Worm (Caenorhabditis elegans) whole organism, young adult: Measurements from ENCODE around the gene sre-43.
A peak's percentile ranks its signal among the peaks of the same experiment; 100 is the strongest.

Experiments used
- B0336.3 ChIP-seq: fragments of 200-800 bp; sonication (Bioruptor generic); IDR thresholded peaks from 2 replicates; pipeline ENCODE4 v1.3.6; 2022; ENCODE audit warnings: missing genetic modification characterization, missing compliant biosample characterization
- C17E4.6 ChIP-seq: fragments of 200-800 bp; sonication (Bioruptor generic); IDR thresholded peaks from 2 replicates; pipeline ENCODE4 v1.3.6; 2022; ENCODE audit warnings: missing genetic modification reagents, missing genetic modification characterization, missing compliant biosample characterization
- F10E7.11 ChIP-seq: sonication (generic microtip); optimal IDR thresholded peaks from 2 replicates; lab custom pipeline; 2017; ENCODE audit warnings: mild to moderate bottlenecking, missing genetic modification characterization, moderate library complexity, missing compliant biosample characterization
- F22D6.2 ChIP-seq: sonication (generic microtip); optimal IDR thresholded peaks from 2 replicates; lab custom pipeline; 2016; ENCODE audit warnings: mild to moderate bottlenecking, missing genetic modification characterization, missing compliant biosample characterization
- F23B12.7 ChIP-seq: sonication (generic microtip); optimal IDR thresholded peaks from 2 replicates; lab custom pipeline; 2017; ENCODE audit warnings: missing genetic modification characterization, mild to moderate bottlenecking, missing compliant biosample characterization, antibody characterized with exemption, moderate library complexity; ENCODE audit not compliant: insufficient read depth
- F33H1.4 ChIP-seq: fragments of 200-800 bp; sonication (Bioruptor generic); IDR thresholded peaks from 2 replicates; pipeline ENCODE4 v1.3.6; 2022; ENCODE audit warnings: missing genetic modification reagents, missing genetic modification characterization, missing compliant biosample characterization
- F39B2.1 ChIP-seq: fragments of 200-800 bp; sonication (Bioruptor generic); IDR thresholded peaks from 2 replicates; pipeline ENCODE4 v1.3.6; 2022; ENCODE audit warnings: missing genetic modification reagents, missing genetic modification characterization, missing compliant biosample characterization
- F49E8.2 ChIP-seq: sonication (generic microtip); optimal IDR thresholded peaks from 3 replicates; lab custom pipeline; 2017; ENCODE audit warnings: missing genetic modification characterization, mild to moderate bottlenecking, missing compliant biosample characterization, antibody characterized with exemption, moderate library complexity; ENCODE audit not compliant: insufficient read depth
- Y53G8AR.9 ChIP-seq: fragments of 200-800 bp; sonication (Bioruptor generic); conservative IDR thresholded peaks from 2 replicates; pipeline ENCODE4 v1.3.6; 2022; ENCODE audit warnings: missing genetic modification reagents, missing genetic modification characterization, missing compliant biosample characterization
- Y67H2A.10 ChIP-seq: fragments of 200-800 bp; sonication (Bioruptor generic); conservative IDR thresholded peaks from 2 replicates; pipeline ENCODE4 v1.3.6; 2022; ENCODE audit warnings: missing genetic modification reagents, missing genetic modification characterization, missing compliant biosample characterization
- aptf-2 ChIP-seq: fragments of 200-800 bp; sonication (Bioruptor generic); conservative IDR thresholded peaks from 2 replicates; pipeline ENCODE4 v1.3.6; 2022; ENCODE audit warnings: missing genetic modification reagents, missing genetic modification characterization, missing compliant biosample characterization
- atf-7 ChIP-seq: sonication (generic microtip); optimal IDR thresholded peaks from 2 replicates; lab custom pipeline; 2017; ENCODE audit warnings: mild to moderate bottlenecking, missing genetic modification characterization, missing compliant biosample characterization
- athp-1 ChIP-seq: sonication (generic microtip); optimal IDR thresholded peaks from 2 replicates; lab custom pipeline; 2017; ENCODE audit warnings: mild to moderate bottlenecking, missing genetic modification characterization, missing compliant biosample characterization
- attf-3 ChIP-seq: fragments of 200-800 bp; sonication (Bioruptor generic); conservative IDR thresholded peaks from 2 replicates; pipeline ENCODE4 v1.3.6; 2022; ENCODE audit warnings: missing genetic modification reagents, missing genetic modification characterization, missing compliant biosample characterization
- ccch-3 ChIP-seq: fragments of 200-800 bp; sonication (Bioruptor generic); optimal IDR thresholded peaks from 2 replicates; lab custom pipeline; 2018; ENCODE audit warnings: mild to moderate bottlenecking, missing genetic modification characterization, missing compliant biosample characterization
- cebp-1 ChIP-seq, 2 experiments: fragments of 200-800 bp in 1 of 2; sonication (Bioruptor generic) in 1 of 2; sonication (generic microtip) in 1 of 2; IDR thresholded peaks in 1 of 2; optimal IDR thresholded peaks in 1 of 2; 2 replicates each; pipeline versions ENCODE4 v1.3.6 to Lab custom; 2017 to 2022; ENCODE audit warnings: missing compliant biosample characterization in 2 of 2, missing genetic modification characterization in 2 of 2, mild to moderate bottlenecking in 1 of 2, missing genetic modification reagents in 1 of 2, moderate library complexity in 1 of 2
- ceh-27 ChIP-seq: fragments of 200-800 bp; sonication (Bioruptor generic); optimal IDR thresholded peaks from 2 replicates; lab custom pipeline; 2018; ENCODE audit warnings: mild to moderate bottlenecking, missing genetic modification characterization, moderate library complexity, missing compliant biosample characterization
- ceh-79 ChIP-seq: sonication (generic microtip); optimal IDR thresholded peaks from 2 replicates; lab custom pipeline; 2017; ENCODE audit warnings: mild to moderate bottlenecking, missing genetic modification characterization, missing compliant biosample characterization
- ceh-91 ChIP-seq: fragments of 200-800 bp; sonication (Bioruptor generic); IDR thresholded peaks from 2 replicates; pipeline ENCODE4 v1.3.6; 2022; ENCODE audit warnings: missing genetic modification reagents, missing genetic modification characterization, missing compliant biosample characterization
- chd-7 ChIP-seq: sonication (generic microtip); optimal IDR thresholded peaks from 2 replicates; lab custom pipeline; 2016; ENCODE audit warnings: mild to moderate bottlenecking, missing genetic modification characterization, moderate library complexity, missing compliant biosample characterization
- die-1 ChIP-seq: sonication (generic microtip); optimal IDR thresholded peaks from 2 replicates; lab custom pipeline; 2016; ENCODE audit warnings: missing genotype, mild to moderate bottlenecking, missing genetic modification characterization, missing compliant biosample characterization
- egl-44 ChIP-seq: fragments of 200-800 bp; sonication (Bioruptor generic); IDR thresholded peaks from 2 replicates; pipeline ENCODE4 v1.3.6; 2022; ENCODE audit warnings: missing genetic modification reagents, missing genetic modification characterization, missing compliant biosample characterization
- hlh-12 ChIP-seq: sonication (generic microtip); optimal IDR thresholded peaks from 2 replicates; lab custom pipeline; 2016; ENCODE audit warnings: missing genetic modification characterization, missing compliant biosample characterization
- hlh-26 ChIP-seq: fragments of 200-800 bp; sonication (Bioruptor generic); conservative IDR thresholded peaks from 2 replicates; pipeline ENCODE4 v1.3.6; 2022; ENCODE audit warnings: missing genetic modification reagents, missing genetic modification characterization, missing compliant biosample characterization
- let-526 ChIP-seq: fragments of 200-800 bp; sonication (Bioruptor generic); IDR thresholded peaks from 2 replicates; pipeline ENCODE4 v1.3.6; 2022; ENCODE audit warnings: missing genetic modification reagents, missing genetic modification characterization, missing compliant biosample characterization
- let-607 ChIP-seq, 2 experiments: fragments of 200-800 bp in 1 of 2; sonication (Bioruptor generic) in 1 of 2; sonication (generic microtip) in 1 of 2; optimal IDR thresholded peaks; 2 replicates each; lab custom pipeline; 2016 to 2018; ENCODE audit warnings: mild to moderate bottlenecking in 2 of 2, missing compliant biosample characterization in 2 of 2, missing genetic modification characterization in 2 of 2, moderate library complexity in 2 of 2, missing genotype in 1 of 2
- lin-26 ChIP-seq: fragments of 200-800 bp; sonication (Bioruptor generic); IDR thresholded peaks from 2 replicates; pipeline ENCODE4 v1.3.6; 2022; ENCODE audit warnings: missing genetic modification reagents, missing genetic modification characterization, missing compliant biosample characterization
- lin-40 ChIP-seq: sonication (generic microtip); optimal IDR thresholded peaks from 2 replicates; lab custom pipeline; 2016; ENCODE audit warnings: missing genetic modification characterization, mild to moderate bottlenecking, missing compliant biosample characterization, missing genotype, missing genetic modification reagents
- lin-54 ChIP-seq: fragments of 200-800 bp; sonication (Bioruptor generic); optimal IDR thresholded peaks from 2 replicates; lab custom pipeline; 2018; ENCODE audit warnings: mild to moderate bottlenecking, missing genetic modification characterization, missing compliant biosample characterization
- lir-1 ChIP-seq: fragments of 200-800 bp; sonication (Bioruptor generic); conservative IDR thresholded peaks from 2 replicates; pipeline ENCODE4 v1.3.6; 2022; ENCODE audit warnings: missing genetic modification reagents, missing genetic modification characterization, missing compliant biosample characterization
- lsl-1 ChIP-seq: fragments of 200-800 bp; sonication (Bioruptor generic); optimal IDR thresholded peaks from 2 replicates; lab custom pipeline; 2018; ENCODE audit warnings: mild to moderate bottlenecking, missing genetic modification characterization, moderate library complexity, missing compliant biosample characterization
- madf-3 ChIP-seq: fragments of 200-800 bp; sonication (Bioruptor generic); IDR thresholded peaks from 2 replicates; pipeline ENCODE4 v1.3.6; 2022; ENCODE audit warnings: missing genetic modification reagents, missing genetic modification characterization, missing compliant biosample characterization
- madf-6 ChIP-seq: fragments of 200-800 bp; sonication (Bioruptor generic); IDR thresholded peaks from 2 replicates; pipeline ENCODE4 v1.3.6; 2022; ENCODE audit warnings: missing genetic modification reagents, missing genetic modification characterization, missing compliant biosample characterization
- mxl-1 ChIP-seq: sonication (generic microtip); optimal IDR thresholded peaks from 2 replicates; lab custom pipeline; 2016; ENCODE audit warnings: missing genetic modification characterization, missing compliant biosample characterization
- nfya-2 ChIP-seq: fragments of 200-800 bp; sonication (Bioruptor generic); IDR thresholded peaks from 2 replicates; pipeline ENCODE4 v1.3.6; 2022; ENCODE audit warnings: missing genetic modification reagents, missing genetic modification characterization, missing compliant biosample characterization
- nhr-90 ChIP-seq: sonication (generic microtip); optimal IDR thresholded peaks from 2 replicates; lab custom pipeline; 2016; ENCODE audit warnings: missing genotype, mild to moderate bottlenecking, missing genetic modification characterization, missing compliant biosample characterization
- pha-4 ChIP-seq: fragments of 150-350 bp; sonication (generic microtip); optimal IDR thresholded peaks from 2 replicates; lab custom pipeline; 2014; ENCODE audit warnings: missing biosample characterization, missing genetic modification reagents, missing genetic modification characterization
- rec-8 ChIP-seq, 2 experiments: sonication (generic microtip); optimal IDR thresholded peaks; 2 replicates each; lab custom pipeline; 2016; ENCODE audit warnings: mild to moderate bottlenecking in 2 of 2, missing genetic modification characterization in 2 of 2, missing genetic modification reagents in 2 of 2, missing genotype in 2 of 2, missing biosample characterization in 1 of 2, missing compliant biosample characterization in 1 of 2, moderate library complexity in 1 of 2
- sdz-38 ChIP-seq: sonication (generic microtip); optimal IDR thresholded peaks from 2 replicates; lab custom pipeline; 2016; ENCODE audit warnings: missing genotype, missing genetic modification characterization, missing compliant biosample characterization
- snpc-1.1 ChIP-seq: sonication (generic microtip); optimal IDR thresholded peaks from 2 replicates; lab custom pipeline; 2017; ENCODE audit warnings: missing genetic modification characterization, mild to moderate bottlenecking, missing compliant biosample characterization, antibody characterized with exemption, moderate library complexity, missing genotype, missing genetic modification reagents; ENCODE audit not compliant: insufficient read depth
- snpc-3.4 ChIP-seq: sonication (generic microtip); optimal IDR thresholded peaks from 2 replicates; lab custom pipeline; 2017; ENCODE audit warnings: missing genetic modification characterization, mild to moderate bottlenecking, missing compliant biosample characterization, antibody characterized with exemption, moderate library complexity, missing genotype, missing genetic modification reagents
- snpc-4 ChIP-seq, 5 experiments: fragments of 150-350 bp in 1 of 5; sonication (generic microtip) in 4 of 5; optimal IDR thresholded peaks; 2 replicates each; lab custom pipeline; 2014 to 2018; ENCODE audit warnings: missing genetic modification characterization in 5 of 5, missing biosample characterization in 3 of 5, antibody characterized with exemption in 2 of 5, mild to moderate bottlenecking in 2 of 5, missing compliant biosample characterization in 2 of 5, missing genotype in 2 of 5, moderate library complexity in 2 of 5, missing genetic modification reagents in 1 of 5
- somi-1 ChIP-seq: fragments of 200-800 bp; sonication (Bioruptor generic); optimal IDR thresholded peaks from 2 replicates; lab custom pipeline; 2018; ENCODE audit warnings: mild to moderate bottlenecking, missing genetic modification characterization, missing compliant biosample characterization
- sptf-2 ChIP-seq: fragments of 200-800 bp; sonication (Bioruptor generic); optimal IDR thresholded peaks from 2 replicates; lab custom pipeline; 2018; ENCODE audit warnings: mild to moderate bottlenecking, missing genetic modification characterization, missing compliant biosample characterization
- ztf-22 ChIP-seq: fragments of 200-800 bp; sonication (Bioruptor generic); optimal IDR thresholded peaks from 2 replicates; lab custom pipeline; 2018; ENCODE audit warnings: mild to moderate bottlenecking, missing genetic modification characterization, moderate library complexity, missing compliant biosample characterization
- ztf-25 ChIP-seq: fragments of 200-800 bp; sonication (Bioruptor generic); IDR thresholded peaks from 2 replicates; pipeline ENCODE4 v1.3.6; 2022; ENCODE audit warnings: missing genetic modification reagents, missing genetic modification characterization, missing compliant biosample characterization
- ztf-26 ChIP-seq: sonication (generic microtip); optimal IDR thresholded peaks from 2 replicates; lab custom pipeline; 2017; ENCODE audit warnings: missing genetic modification characterization, missing compliant biosample characterization

Gene sre-43

ce11 chrII:14018192-14018591, 49.3 kb upstream of the sre-43 start (continued):
- TF ChIP-seq attf-3 (GFP tag; lab: Robert Waterston, UW) (no peak), ccch-3 (GFP tag; lab: Kevin White, UChicago) (no peak), snpc-1.1 (tag; lab: Kevin White, UChicago) (peak; percentile 99), egl-44 (no peak), lsl-1 (GFP tag; lab: Kevin White, UChicago) (peak; percentile 80), nfya-2 (no peak), ceh-27 (peak; percentile 39), ztf-26 (tag; lab: Kevin White, UChicago) (peak; percentile 81), snpc-4 (GFP tag; optimal IDR thresholded peaks at IDR 0.05; lab: Kevin White, UChicago) (peak; percentile 99), snpc-4 (tag; optimal IDR thresholded peaks at IDR 0.05; lab: Kevin White, UChicago) (peak; percentile 99 to 100 (median 100)), lin-40 (peak; percentile 89), sdz-38 (tag; lab: Kevin White, UChicago) (no peak), F10E7.11 (peak; percentile 40), lir-1 (GFP tag; lab: Robert Waterston, UW) (no peak), Y67H2A.10 (GFP tag; lab: Robert Waterston, UW) (no peak), madf-3 (peak; percentile 37; the same call in 1 of the 2 replicates), F33H1.4 (GFP tag; lab: Robert Waterston, UW) (peak; percentile 71), nhr-90 (tag; lab: Kevin White, UChicago) (no peak), B0336.3 (GFP tag; lab: Robert Waterston, UW) (peak; percentile 93), aptf-2 (GFP tag; lab: Robert Waterston, UW) (no peak), somi-1 (GFP tag; lab: Kevin White, UChicago) (peak; percentile 23), lin-54 (peak; percentile 85), F49E8.2 (peak; percentile 88), let-526 (GFP tag; lab: Robert Waterston, UW) (no peak), C17E4.6 (GFP tag; lab: Robert Waterston, UW) (peak; percentile 74; the same call in 1 of the 2 replicates), athp-1 (peak; percentile 64), lin-26 (peak; percentile 74), snpc-3.4 (peak; percentile 98), rec-8 (tag; optimal IDR thresholded peaks at IDR 0.05; lab: Kevin White, UChicago) (peak; percentile 6 to 28), die-1 (tag; lab: Kevin White, UChicago) (no peak), ztf-22 (GFP tag; lab: Kevin White, UChicago) (no peak), cebp-1 (GFP tag; IDR thresholded peaks at IDR 0.05; lab: Robert Waterston, UW) (no peak), cebp-1 (tag; optimal IDR thresholded peaks at IDR 0.05; lab: Kevin White, UChicago) (peak; percentile 73), hlh-26 (GFP tag; lab: Robert Waterston, UW) (no peak), mxl-1 (tag; lab: Kevin White, UChicago) (no peak)

- no peak for TF ChIP-seq F23B12.7 (tag; lab: Kevin White, UChicago)
- TF ChIP-seq ceh-91: no peak
- TF ChIP-seq pha-4 (tag; lab: Kevin White, UChicago): no peak
- TF ChIP-seq B0336.3 (GFP tag; lab: Robert Waterston, UW): no peak
- no peak for TF ChIP-seq F39B2.1 (GFP tag; lab: Robert Waterston, UW)
- no peak for TF ChIP-seq madf-6 (GFP tag; lab: Robert Waterston, UW)
- TF ChIP-seq lin-26: no peak
- no peak for TF ChIP-seq chd-7 (tag; lab: Kevin White, UChicago)
- no peak for TF ChIP-seq sptf-2 (GFP tag; lab: Kevin White, UChicago)
- TF ChIP-seq ceh-79 (tag; lab: Kevin White, UChicago): no peak
- TF ChIP-seq snpc-3.4: no peak
- TF ChIP-seq mxl-1 (tag; lab: Kevin White, UChicago): no peak
- TF ChIP-seq ztf-25: no peak
- no peak for TF ChIP-seq F22D6.2 (tag; lab: Kevin White, UChicago)
- no peak for TF ChIP-seq atf-7 (tag; lab: Kevin White, UChicago)
- no peak for TF ChIP-seq Y53G8AR.9
- TF ChIP-seq hlh-12: no peak
- TF ChIP-seq let-607 (tag; optimal IDR thresholded peaks at IDR 0.05; lab: Kevin White, UChicago): no peak
Observed at ce11 chrII:14016865-14017264, 48.0 kb upstream of the sre-43 start, which contains the start of gene cyp-37A1. Gene cyp-37A1 (minus strand): TSS chrII:14016965.
